Worm (Caenorhabditis elegans): ENCODE results near the gene F08D12.15.

- no peak for TF ChIP-seq attf-5 (GFP tag; optimal IDR thresholded peaks at IDR 0.05)
- TF ChIP-seq unc-62 (GFP tag; optimal IDR thresholded peaks at IDR 0.05): no peak
Measured at ce11 chrII:2815017-2815416, 48.6 kb downstream of the F08D12.15 start.

All from whole organism, young adult.